Worm (Caenorhabditis elegans): ENCODE measurements around the gene rpl-28.

Gene rpl-28

ce11 chrV:12697364-12697901, 30.5 kb downstream of the rpl-28 start, which contains the start of gene istr-1:
TSS of gene istr-1 (plus strand) at chrV:12697858.
- TF ChIP-seq unc-62 (GFP tag; optimal IDR thresholded peaks at IDR 0.05): no peak

ce11 chrV:12696790-12697189, 31.1 kb downstream of the rpl-28 start:
- no peak for TF ChIP-seq unc-62 (GFP tag; optimal IDR thresholded peaks at IDR 0.05)

- no peak for TF ChIP-seq unc-62 (GFP tag; optimal IDR thresholded peaks at IDR 0.05)
These were observed 31.9 kb downstream of the rpl-28 start, which contains the start of gene K10C8.4 for ce11 chrV:12695968-12696367. TSS of gene K10C8.4 (plus strand) at chrV:12696268.

- TF ChIP-seq unc-62 (GFP tag; optimal IDR thresholded peaks at IDR 0.05): no peak
These were observed 32.8 kb downstream of the rpl-28 start, which contains the start of gene parn-1 for ce11 chrV:12695155-12695554. TSS of gene parn-1 (minus strand) at chrV:12695255.

ce11 chrV:12683205-12683604, 44.7 kb downstream of the rpl-28 start:
- TF ChIP-seq unc-62 (GFP tag; optimal IDR thresholded peaks at IDR 0.05): no peak

ce11 chrV:12679807-12680206, 48.1 kb downstream of the rpl-28 start, which contains the start of gene frpr-15:
TSS of gene frpr-15 (plus strand) at chrV:12680107.
- TF ChIP-seq unc-62 (GFP tag; optimal IDR thresholded peaks at IDR 0.05): no peak

ce11 chrV:12679292-12679691, 48.6 kb downstream of the rpl-28 start:
- no peak for TF ChIP-seq unc-62 (GFP tag; optimal IDR thresholded peaks at IDR 0.05)
